Fruit fly (Drosophila melanogaster): ENCODE measurements around the gene CG8927.
A peak's percentile ranks its signal among the peaks of the same experiment; 100 is the strongest.

Gene CG8927

DNA sequence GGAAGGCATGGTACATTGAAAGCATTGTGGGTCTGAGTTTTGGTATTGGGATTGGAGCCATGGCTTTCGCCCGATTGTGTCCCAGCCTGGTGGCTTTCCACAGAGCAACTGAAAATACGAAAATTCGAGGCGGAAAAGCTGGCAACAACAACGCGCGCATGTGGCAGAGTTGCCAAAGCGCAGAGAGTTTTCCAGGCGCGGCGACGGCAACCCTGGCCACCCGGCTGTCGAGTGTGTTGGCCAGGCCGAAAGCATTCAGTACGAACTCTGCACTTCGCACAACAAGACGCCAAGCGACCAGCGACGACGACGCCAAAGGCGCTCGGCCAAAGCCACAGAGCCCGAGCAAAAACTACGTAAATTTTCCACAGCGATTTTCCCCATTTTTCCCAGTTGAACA is 44.9 kb downstream of the CG8927 start (continued):
- TF ChIP-seq Trl (optimal IDR thresholded peaks at IDR 0.05) (no peak), Trl (GFP tag; optimal IDR thresholded peaks at IDR 0.05) (no peak), sim (GFP tag; IDR thresholded peaks at IDR 0.05) (no peak), phol (tag; optimal IDR thresholded peaks at IDR 0.05) (no peak), CG17328 (GFP tag; IDR thresholded peaks at IDR 0.05) (no peak), Ptx1 (GFP tag; IDR thresholded peaks at IDR 0.05) (no peak), Hey (tag; optimal IDR thresholded peaks at IDR 0.05) (no peak), ERR (GFP tag; optimal IDR thresholded peaks at IDR 0.05) (no peak), CG16815 (GFP tag; optimal IDR thresholded peaks at IDR 0.05) (no peak), Deaf1 (tag; optimal IDR thresholded peaks at IDR 0.05) (peak; percentile 92), CG3407 (GFP tag; optimal IDR thresholded peaks at IDR 0.05) (no peak), CG17802 (tag; optimal IDR thresholded peaks at IDR 0.05) (no peak), CG15011 (GFP tag; optimal IDR thresholded peaks at IDR 0.05) (no peak), CG7963 (GFP tag; IDR thresholded peaks at IDR 0.05; ENCODE audit: partially characterized antibody) (no peak), NfI (GFP tag; optimal IDR thresholded peaks at IDR 0.05) (no peak), CG8478 (optimal IDR thresholded peaks at IDR 0.05) (no peak), CG4617 (GFP tag; optimal IDR thresholded peaks at IDR 0.05; ENCODE audit: borderline replicate concordance) (no peak), CG10654 (GFP tag; optimal IDR thresholded peaks at IDR 0.05) (no peak), CG11504 (tag; optimal IDR thresholded peaks at IDR 0.05) (peak; percentile 43), bowl (GFP tag; IDR thresholded peaks at IDR 0.05) (no peak), gce (GFP tag; IDR thresholded peaks at IDR 0.05) (no peak), CG7786 (GFP tag; optimal IDR thresholded peaks at IDR 0.05) (no peak), lov (optimal IDR thresholded peaks at IDR 0.05) (no peak), lov (GFP tag; IDR thresholded peaks at IDR 0.05) (no peak), CG2129 (GFP tag; IDR thresholded peaks at IDR 0.05; ENCODE audit: partially characterized antibody) (no peak), CG2116 (GFP tag; optimal IDR thresholded peaks at IDR 0.05) (no peak), mld (GFP tag; IDR thresholded peaks at IDR 0.05; ENCODE audit: partially characterized antibody) (no peak), wor (GFP tag; IDR thresholded peaks at IDR 0.05) (no peak), CG7839 (tag; optimal IDR thresholded peaks at IDR 0.05) (no peak), CG10543 (GFP tag; optimal IDR thresholded peaks at IDR 0.05) (peak; percentile 78), dan (GFP tag; IDR thresholded peaks at IDR 0.05) (no peak), sug (tag; optimal IDR thresholded peaks at IDR 0.05) (no peak), schlank (tag; optimal IDR thresholded peaks at IDR 0.05) (no peak), Dip2 (GFP tag; IDR thresholded peaks at IDR 0.05) (no peak), dati (GFP tag; IDR thresholded peaks at IDR 0.05) (no peak), sr (GFP tag; IDR thresholded peaks at IDR 0.05) (no peak), CG12769 (tag; optimal IDR thresholded peaks at IDR 0.05) (no peak), dimm (GFP tag; IDR thresholded peaks at IDR 0.05) (no peak), CG18599 (GFP tag; optimal IDR thresholded peaks at IDR 0.05) (peak; percentile 57), CG8388 (GFP tag; optimal IDR thresholded peaks at IDR 0.05) (no peak), pb (GFP tag; optimal IDR thresholded peaks at IDR 0.05) (peak; percentile 1), CG5180 (GFP tag; optimal IDR thresholded peaks at IDR 0.05) (peak; percentile 77), CG12942 (GFP tag; optimal IDR thresholded peaks at IDR 0.05) (no peak), pzg (GFP tag; optimal IDR thresholded peaks at IDR 0.05) (peak; percentile 32), prd (optimal IDR thresholded peaks at IDR 0.05) (no peak), prd (GFP tag; IDR thresholded peaks at IDR 0.05) (no peak), HmgD (GFP tag; optimal IDR thresholded peaks at IDR 0.05) (no peak)
